Worm (Caenorhabditis elegans): Measurements from ENCODE around the gene ttr-57.

ttr-57 gene

DNA sequence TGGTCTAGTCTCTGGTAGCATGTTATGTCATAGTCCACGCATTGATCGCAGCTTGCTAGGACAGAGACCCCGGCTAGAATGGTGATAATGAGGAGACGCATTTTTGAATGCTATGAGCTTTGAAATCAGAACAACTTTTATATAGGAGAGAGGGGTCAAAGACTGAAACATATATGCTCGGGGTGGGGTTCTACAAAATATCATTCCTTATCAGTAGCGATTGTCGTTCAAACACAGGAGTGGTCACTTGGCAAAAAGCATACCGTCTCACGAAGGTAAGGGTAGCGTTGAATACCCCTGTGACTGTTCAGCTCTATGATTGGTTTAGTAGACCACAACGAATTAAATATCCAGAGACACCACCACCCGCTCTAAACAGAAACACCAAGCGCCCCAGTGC lies 7.8 kb upstream of the ttr-57 start, which contains the start of gene F46B3.1:
Gene F46B3.1 (minus strand): TSS at position 101 of the 400 bp plus-strand sequence.
- TF ChIP-seq tbx-37 (GFP tag; conservative IDR thresholded peaks at IDR 0.05) (no peak), ets-7 (tag; optimal IDR thresholded peaks at IDR 0.05) (no peak), ceh-13 (GFP tag; optimal IDR thresholded peaks at IDR 0.05) (no peak), hnd-1 (tag; optimal IDR thresholded peaks at IDR 0.05) (no peak), B0310.2 (tag; optimal IDR thresholded peaks at IDR 0.05) (no peak), tra-4 (tag; optimal IDR thresholded peaks at IDR 0.05) (no peak), hmbx-1 (tag; optimal IDR thresholded peaks at IDR 0.05) (no peak), F13C5.2 (tag; optimal IDR thresholded peaks at IDR 0.05) (no peak), ceh-36 (tag; optimal IDR thresholded peaks at IDR 0.05) (no peak), flt-1 (GFP tag; IDR thresholded peaks at IDR 0.05) (no peak), pes-1 (GFP tag; IDR thresholded peaks at IDR 0.05) (no peak), scrt-1 (GFP tag; IDR thresholded peaks at IDR 0.05) (no peak), tbx-11 (GFP tag; IDR thresholded peaks at IDR 0.05) (no peak), hmg-4 (GFP tag; optimal IDR thresholded peaks at IDR 0.05) (no peak), sea-1 (GFP tag; conservative IDR thresholded peaks at IDR 0.05) (no peak), ama-1 (optimal IDR thresholded peaks at IDR 0.05) (no peak)

DNA sequence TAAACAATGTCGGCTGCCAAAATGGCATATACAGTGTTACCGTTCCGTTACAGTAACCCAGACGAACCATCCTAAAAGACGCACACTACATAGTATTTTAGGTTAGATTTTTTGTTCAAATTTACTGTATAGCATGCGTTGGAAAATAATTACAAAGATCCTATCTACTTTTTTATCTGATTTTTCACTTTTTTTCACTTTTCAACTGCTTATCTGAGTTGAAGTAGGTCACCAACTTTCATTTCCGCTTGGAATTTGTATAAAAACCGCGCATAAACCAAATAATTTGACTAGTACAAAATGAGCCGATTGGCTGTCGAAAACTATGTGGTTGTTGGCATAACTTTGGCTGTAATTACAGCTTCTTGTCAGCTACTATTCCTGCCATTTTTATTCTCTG lies 5.1 kb upstream of the ttr-57 start, which contains the start of gene col-163:
Gene col-163 (plus strand): TSS at position 301 of the 400 bp plus-strand sequence.
- TF ChIP-seq ceh-36 (tag; optimal IDR thresholded peaks at IDR 0.05), result no peak
- no peak for TF ChIP-seq scrt-1 (GFP tag; IDR thresholded peaks at IDR 0.05)
- TF ChIP-seq aly-1 (tag; optimal IDR thresholded peaks at IDR 0.05), result no peak
- TF ChIP-seq hmg-4 (GFP tag; optimal IDR thresholded peaks at IDR 0.05), result no peak
- TF ChIP-seq tra-4 (tag; optimal IDR thresholded peaks at IDR 0.05), result no peak
- no peak for TF ChIP-seq tbx-11 (GFP tag; IDR thresholded peaks at IDR 0.05)
- no peak for TF ChIP-seq ama-1 (optimal IDR thresholded peaks at IDR 0.05)
- no peak for TF ChIP-seq B0310.2 (tag; optimal IDR thresholded peaks at IDR 0.05)
- TF ChIP-seq pes-1 (GFP tag; IDR thresholded peaks at IDR 0.05), result no peak

DNA sequence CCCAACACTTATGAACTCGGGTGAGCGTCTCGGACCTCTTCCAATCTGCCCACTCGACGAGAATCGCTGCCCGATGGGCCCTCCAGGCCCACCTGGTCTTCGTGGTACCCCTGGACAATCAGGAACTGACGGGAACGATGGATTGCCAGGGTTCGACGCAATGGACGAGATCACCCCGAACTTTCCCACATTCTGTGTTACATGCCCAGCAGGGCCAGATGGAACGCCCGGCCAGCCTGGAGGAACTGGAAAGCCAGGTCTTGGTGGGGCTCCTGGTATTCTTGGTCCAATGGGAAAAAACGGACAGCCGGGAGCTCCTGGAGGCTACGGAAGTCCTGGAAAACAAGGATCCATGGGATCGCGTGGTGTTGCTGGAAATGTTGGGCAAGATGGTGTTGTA lies 4.2 kb upstream of the ttr-57 start:
- no peak for TF ChIP-seq F13C5.2 (tag; optimal IDR thresholded peaks at IDR 0.05)
- TF ChIP-seq tra-4 (tag; optimal IDR thresholded peaks at IDR 0.05), result no peak
- TF ChIP-seq hmbx-1 (tag; optimal IDR thresholded peaks at IDR 0.05), result no peak
- no peak for TF ChIP-seq aly-1 (tag; optimal IDR thresholded peaks at IDR 0.05)
- TF ChIP-seq pes-1 (GFP tag; IDR thresholded peaks at IDR 0.05), result no peak
- TF ChIP-seq hnd-1 (tag; optimal IDR thresholded peaks at IDR 0.05), result no peak
- TF ChIP-seq ceh-36 (tag; optimal IDR thresholded peaks at IDR 0.05), result no peak
- TF ChIP-seq ama-1 (optimal IDR thresholded peaks at IDR 0.05), result no peak
- no peak for TF ChIP-seq ets-7 (tag; optimal IDR thresholded peaks at IDR 0.05)
- TF ChIP-seq ceh-13 (GFP tag; optimal IDR thresholded peaks at IDR 0.05), result no peak
- TF ChIP-seq tbx-37 (GFP tag; conservative IDR thresholded peaks at IDR 0.05), result no peak
- TF ChIP-seq scrt-1 (GFP tag; IDR thresholded peaks at IDR 0.05), result no peak
- TF ChIP-seq tbx-11 (GFP tag; IDR thresholded peaks at IDR 0.05), result no peak
- TF ChIP-seq hmg-4 (GFP tag; optimal IDR thresholded peaks at IDR 0.05), result no peak
- TF ChIP-seq flt-1 (GFP tag; IDR thresholded peaks at IDR 0.05), result no peak
- no peak for TF ChIP-seq B0310.2 (tag; optimal IDR thresholded peaks at IDR 0.05)
- no peak for TF ChIP-seq sea-1 (GFP tag; conservative IDR thresholded peaks at IDR 0.05)

DNA sequence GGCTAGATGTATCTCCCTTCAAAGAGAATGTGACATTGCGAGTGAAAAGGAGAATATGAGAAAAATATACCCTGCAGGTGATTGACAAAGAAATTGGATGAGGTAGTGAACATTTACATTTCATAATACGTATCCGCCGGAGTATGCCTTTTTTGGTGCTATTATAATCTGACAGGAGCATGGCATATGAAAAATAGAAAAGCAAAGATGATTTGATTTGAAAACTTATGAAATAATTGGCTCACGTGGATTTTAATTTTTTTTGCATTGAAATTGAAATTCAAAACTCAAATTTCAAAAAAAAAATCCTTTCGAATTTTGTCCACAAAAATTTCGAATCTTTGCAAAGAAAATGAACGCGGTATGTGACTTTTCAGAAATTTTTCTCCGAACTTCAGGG lies 1.9 kb upstream of the ttr-57 start, which contains the start of gene ttr-11:
Gene ttr-11 (plus strand): TSS at position 301 of the 400 bp plus-strand sequence.
- TF ChIP-seq F13C5.2 (tag; optimal IDR thresholded peaks at IDR 0.05) (no peak), ceh-13 (GFP tag; optimal IDR thresholded peaks at IDR 0.05) (no peak), sea-1 (GFP tag; conservative IDR thresholded peaks at IDR 0.05) (no peak), ceh-36 (tag; optimal IDR thresholded peaks at IDR 0.05) (no peak), hmg-4 (GFP tag; optimal IDR thresholded peaks at IDR 0.05) (no peak), hmbx-1 (tag; optimal IDR thresholded peaks at IDR 0.05) (no peak), aly-1 (tag; optimal IDR thresholded peaks at IDR 0.05) (no peak), ama-1 (optimal IDR thresholded peaks at IDR 0.05) (no peak)

DNA sequence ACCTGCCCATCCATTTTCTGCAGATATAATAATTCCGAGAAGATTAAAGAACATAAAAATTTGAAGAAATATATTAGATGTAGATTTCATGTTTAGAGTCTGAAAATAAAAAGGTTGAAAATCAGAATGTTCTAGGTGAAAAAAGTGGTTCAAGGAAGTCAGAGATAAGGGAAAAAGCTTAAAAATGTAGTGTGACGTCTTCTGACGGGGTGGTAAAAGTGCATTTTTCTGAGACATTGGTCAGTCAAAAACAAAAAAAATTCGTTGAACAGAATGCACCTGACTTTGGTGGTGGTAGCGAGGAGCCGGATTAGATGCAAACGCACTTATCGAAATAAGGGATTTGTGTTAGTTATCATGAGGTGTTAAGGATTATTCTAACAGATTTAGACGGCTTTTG lies 1.7 kb downstream of the ttr-57 start, which contains the start of gene F46B3.23:
Gene F46B3.23 (minus strand): TSS at position 101 of the 400 bp plus-strand sequence.
- TF ChIP-seq tbx-37 (GFP tag; conservative IDR thresholded peaks at IDR 0.05), result no peak
- TF ChIP-seq sea-1 (GFP tag; conservative IDR thresholded peaks at IDR 0.05), result no peak

- TF ChIP-seq hmg-4 (GFP tag; optimal IDR thresholded peaks at IDR 0.05), result no peak
- no peak for TF ChIP-seq aly-1 (tag; optimal IDR thresholded peaks at IDR 0.05)
- TF ChIP-seq hnd-1 (tag; optimal IDR thresholded peaks at IDR 0.05), result no peak
Observed at ce11 chrV:20608688-20609087, 3.8 kb downstream of the ttr-57 start, which contains the start of gene ttr-12. Gene ttr-12 (minus strand): TSS chrV:20608788.

- TF ChIP-seq sea-1 (GFP tag; conservative IDR thresholded peaks at IDR 0.05), result no peak
- no peak for TF ChIP-seq ama-1 (optimal IDR thresholded peaks at IDR 0.05)
- TF ChIP-seq pes-1 (GFP tag; IDR thresholded peaks at IDR 0.05), result no peak
- no peak for TF ChIP-seq hmbx-1 (tag; optimal IDR thresholded peaks at IDR 0.05)
- TF ChIP-seq flt-1 (GFP tag; IDR thresholded peaks at IDR 0.05), result no peak
- TF ChIP-seq tbx-37 (GFP tag; conservative IDR thresholded peaks at IDR 0.05), result no peak
- no peak for TF ChIP-seq hnd-1 (tag; optimal IDR thresholded peaks at IDR 0.05)
- no peak for TF ChIP-seq B0310.2 (tag; optimal IDR thresholded peaks at IDR 0.05)
- TF ChIP-seq scrt-1 (GFP tag; IDR thresholded peaks at IDR 0.05), result no peak
- TF ChIP-seq ceh-13 (GFP tag; optimal IDR thresholded peaks at IDR 0.05), result no peak
- TF ChIP-seq hmg-4 (GFP tag; optimal IDR thresholded peaks at IDR 0.05), result no peak
Observed at ce11 chrV:20609494-20609893, 4.6 kb downstream of the ttr-57 start, which contains the start of gene grd-2. Gene grd-2 (plus strand): TSS chrV:20609794.

DNA sequence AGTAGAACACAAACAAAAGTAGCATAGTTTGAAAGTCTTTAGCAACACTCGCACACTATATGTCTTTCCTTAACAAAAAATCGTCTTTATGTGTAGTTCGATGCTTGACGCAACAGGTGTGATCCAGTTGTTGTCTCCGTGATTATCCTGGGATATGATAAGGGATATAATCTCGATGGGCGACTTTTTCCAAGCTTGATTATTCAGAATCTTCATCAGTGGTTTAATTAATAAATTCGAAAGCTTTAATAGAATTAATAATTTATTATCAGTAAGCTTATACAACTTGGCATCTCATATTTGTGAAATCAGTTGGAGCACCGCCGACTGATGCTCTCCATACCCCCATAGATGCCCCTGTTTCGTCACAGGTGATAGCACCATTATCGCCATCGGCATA lies 13.7 kb downstream of the ttr-57 start, which contains the start of gene F46B3.7:
Gene F46B3.7 (minus strand): TSS at position 101 of the 400 bp plus-strand sequence.
- TF ChIP-seq F13C5.2 (tag; optimal IDR thresholded peaks at IDR 0.05) (no peak), ama-1 (optimal IDR thresholded peaks at IDR 0.05) (no peak), B0310.2 (tag; optimal IDR thresholded peaks at IDR 0.05) (no peak), ets-7 (tag; optimal IDR thresholded peaks at IDR 0.05) (no peak), hmg-4 (GFP tag; optimal IDR thresholded peaks at IDR 0.05) (no peak), tra-4 (tag; optimal IDR thresholded peaks at IDR 0.05) (no peak), hmbx-1 (tag; optimal IDR thresholded peaks at IDR 0.05) (no peak)

All from whole organism, early embryonic.